Fruit fly (Drosophila melanogaster) whole organism, embryonic: ENCODE data around the gene HP1b.

Experiments
- Bgb ChIP-seq: fragments of 200-800 bp; sonication (Bioruptor generic); IDR thresholded peaks from 2 replicates; pipeline ENCODE4 v1.3.6; 2022; ENCODE audit warnings: missing biosample characterization, missing genetic modification characterization; ENCODE audit not compliant: partially characterized antibody
- C15 ChIP-seq: fragments of 200-800 bp; sonication (Bioruptor generic); IDR thresholded peaks from 3 replicates; pipeline ENCODE4 v1.3.6; 2022; ENCODE audit warnings: missing biosample characterization, missing genetic modification characterization
- CG11504 ChIP-seq: fragments of 200-800 bp; sonication (Bioruptor generic); optimal IDR thresholded peaks from 3 replicates; lab custom pipeline; 2019; ENCODE audit warnings: missing biosample characterization, mild to moderate bottlenecking, missing genetic modification characterization, moderate library complexity
- CG12071 ChIP-seq: fragments of 200-800 bp; sonication (Bioruptor generic); optimal IDR thresholded peaks from 3 replicates; lab custom pipeline; 2018; ENCODE audit warnings: missing biosample characterization, mild to moderate bottlenecking, missing genetic modification characterization
- CG14441 ChIP-seq: fragments of 200-800 bp; sonication (Bioruptor generic); IDR thresholded peaks from 2 replicates; pipeline ENCODE4 v1.3.6; 2022; ENCODE audit warnings: missing biosample characterization, missing genetic modification characterization
- CG1529 ChIP-seq: fragments of 200-800 bp; sonication (Bioruptor generic); optimal IDR thresholded peaks from 3 replicates; lab custom pipeline; 2018; ENCODE audit warnings: missing biosample characterization, missing genetic modification characterization
- CG17361 ChIP-seq: fragments of 200-800 bp; sonication (Bioruptor generic); IDR thresholded peaks from 3 replicates; pipeline ENCODE4 v1.3.6; 2022; ENCODE audit warnings: missing biosample characterization, missing genetic modification characterization
- CG1832 ChIP-seq: fragments of 200-800 bp; sonication (Bioruptor generic); optimal IDR thresholded peaks from 2 replicates; lab custom pipeline; 2017; ENCODE audit warnings: missing biosample characterization, mild to moderate bottlenecking, missing genetic modification characterization, inconsistent platforms
- CG30431 ChIP-seq: fragments of 200-800 bp; sonication (Bioruptor generic); optimal IDR thresholded peaks from 2 replicates; lab custom pipeline; 2017; ENCODE audit warnings: missing biosample characterization, missing genetic modification characterization
- CG32532 ChIP-seq: fragments of 200-800 bp; sonication (Bioruptor generic); IDR thresholded peaks from 2 replicates; pipeline ENCODE4 v1.3.6; 2022; ENCODE audit warnings: missing biosample characterization, missing genetic modification characterization
- CG32772 ChIP-seq: fragments of 200-800 bp; sonication (Bioruptor generic); IDR thresholded peaks from 2 replicates; pipeline ENCODE4 v1.3.6; 2022; ENCODE audit warnings: missing biosample characterization, missing genetic modification characterization
- CG34376 ChIP-seq: fragments of 200-800 bp; sonication (Bioruptor generic); optimal IDR thresholded peaks from 2 replicates; lab custom pipeline; 2018; ENCODE audit warnings: missing biosample characterization, mild to moderate bottlenecking, missing genetic modification characterization
- CG3995 ChIP-seq: fragments of 200-800 bp; sonication (Bioruptor generic); optimal IDR thresholded peaks from 3 replicates; lab custom pipeline; 2016; ENCODE audit warnings: missing biosample characterization, missing genetic modification characterization
- CG6689 ChIP-seq: fragments of 200-800 bp; sonication (Bioruptor generic); IDR thresholded peaks from 2 replicates; pipeline ENCODE4 v1.3.6; 2022; ENCODE audit warnings: missing biosample characterization, missing genetic modification characterization
- CG6813 ChIP-seq: fragments of 200-800 bp; sonication (Bioruptor generic); optimal IDR thresholded peaks from 2 replicates; lab custom pipeline; 2017; ENCODE audit warnings: missing biosample characterization, missing genetic modification characterization, mild to moderate bottlenecking, moderate library complexity, missing genetic modification reagents
- Chrac-16 ChIP-seq: fragments of 200-800 bp; sonication (Bioruptor generic); optimal IDR thresholded peaks from 3 replicates; lab custom pipeline; 2016; ENCODE audit warnings: missing biosample characterization, missing genetic modification characterization
- Deaf1 ChIP-seq: fragments of 200-800 bp; optimal IDR thresholded peaks from 3 replicates; lab custom pipeline; 2019; ENCODE audit warnings: missing biosample characterization, mild to moderate bottlenecking, missing genetic modification characterization, moderate library complexity
- Eip74EF ChIP-seq, 2 experiments: fragments of 200-800 bp in 1 of 2; fragments of >200 bp in 1 of 2; sonication (Bioruptor generic) in 1 of 2; optimal IDR thresholded peaks; 2 replicates each; lab custom pipeline; 2017 to 2019; ENCODE audit warnings: missing biosample characterization in 2 of 2, missing genetic modification characterization in 2 of 2, mild to moderate bottlenecking in 1 of 2, moderate library complexity in 1 of 2
- Ets65A ChIP-seq: fragments of 200-800 bp; sonication (Bioruptor generic); peaks from one replicate; lab custom pipeline; 2016; ENCODE audit warnings: missing biosample characterization, missing genetic modification characterization
- H2.0 ChIP-seq: fragments of 200-800 bp; sonication (Bioruptor generic); IDR thresholded peaks from 2 replicates; pipeline ENCODE4 v1.3.6; 2022; ENCODE audit warnings: missing biosample characterization, missing genetic modification characterization
- HmgD ChIP-seq: fragments of 200-800 bp; sonication (Bioruptor generic); optimal IDR thresholded peaks from 3 replicates; lab custom pipeline; 2016; ENCODE audit warnings: missing biosample characterization, missing genetic modification characterization
- Lim3 ChIP-seq: fragments of 200-800 bp; sonication (Bioruptor generic); IDR thresholded peaks from 2 replicates; pipeline ENCODE4 v1.3.6; 2022; ENCODE audit warnings: missing biosample characterization, missing genetic modification characterization
- Med ChIP-seq: fragments of 200-800 bp; sonication (Bioruptor generic); peaks from one replicate; lab custom pipeline; 2016; ENCODE audit warnings: missing biosample characterization, missing genetic modification characterization, mild to moderate bottlenecking, inconsistent platforms, moderate library complexity
- Meics ChIP-seq: fragments of 200-800 bp; sonication (Bioruptor generic); optimal IDR thresholded peaks from 2 replicates; lab custom pipeline; 2017; ENCODE audit warnings: missing biosample characterization, mild to moderate bottlenecking, missing genetic modification characterization
- NK7.1 ChIP-seq: fragments of 200-800 bp; sonication (Bioruptor generic); optimal IDR thresholded peaks from 3 replicates; lab custom pipeline; 2016; ENCODE audit warnings: missing biosample characterization, missing genetic modification characterization
- Opbp ChIP-seq: fragments of 200-800 bp; sonication (Bioruptor generic); IDR thresholded peaks from 3 replicates; pipeline ENCODE4 v1.3.6; 2022; ENCODE audit warnings: missing biosample characterization, missing genetic modification characterization; ENCODE audit not compliant: partially characterized antibody
- PHDP ChIP-seq: fragments of 200-800 bp; sonication (Bioruptor generic); optimal IDR thresholded peaks from 3 replicates; lab custom pipeline; 2018; ENCODE audit warnings: missing biosample characterization, mild to moderate bottlenecking, missing genetic modification characterization, moderate library complexity
- Pdp1 ChIP-seq, 2 experiments: fragments of 200-800 bp; sonication (Bioruptor generic); optimal IDR thresholded peaks; 3 replicates each; lab custom pipeline; 2016; ENCODE audit warnings: missing biosample characterization in 2 of 2, missing genetic modification characterization in 2 of 2, mild to moderate bottlenecking in 1 of 2, moderate library complexity in 1 of 2
- Ravus ChIP-seq: fragments of 200-800 bp; sonication (Bioruptor generic); IDR thresholded peaks from 2 replicates; pipeline ENCODE4 v1.3.6; 2022; ENCODE audit warnings: missing biosample characterization, missing genetic modification characterization
- Xbp1 ChIP-seq: fragments of 200-800 bp; sonication (Bioruptor generic); optimal IDR thresholded peaks from 3 replicates; lab custom pipeline; 2016; ENCODE audit warnings: missing biosample characterization, mild to moderate bottlenecking, missing genetic modification characterization
- bab2 ChIP-seq: fragments of 200-800 bp; sonication (Bioruptor generic); optimal IDR thresholded peaks from 2 replicates; lab custom pipeline; 2016; ENCODE audit warnings: missing biosample characterization, missing genetic modification characterization
- bbx ChIP-seq: fragments of 200-800 bp; sonication (Bioruptor generic); IDR thresholded peaks from 2 replicates; pipeline ENCODE4 v1.3.6; 2022; ENCODE audit warnings: missing biosample characterization, missing genetic modification characterization; ENCODE audit not compliant: partially characterized antibody
- caup ChIP-seq: fragments of 200-800 bp; sonication (Bioruptor generic); optimal IDR thresholded peaks from 3 replicates; lab custom pipeline; 2017; ENCODE audit warnings: missing biosample characterization, mild to moderate bottlenecking, missing genetic modification characterization, moderate library complexity; ENCODE audit not compliant: severe bottlenecking
- dmrt11E ChIP-seq: fragments of 200-800 bp; sonication (Bioruptor generic); optimal IDR thresholded peaks from 3 replicates; lab custom pipeline; 2018; ENCODE audit warnings: missing biosample characterization, mild to moderate bottlenecking, missing genetic modification characterization, moderate library complexity
- dpn ChIP-seq, 2 experiments: fragments of 200-800 bp; sonication (Bioruptor generic); optimal IDR thresholded peaks; 3 replicates each; lab custom pipeline; 2016; ENCODE audit warnings: missing biosample characterization in 2 of 2, missing genetic modification characterization in 2 of 2
- exex ChIP-seq: fragments of 200-800 bp; sonication (Bioruptor generic); optimal IDR thresholded peaks from 4 replicates; lab custom pipeline; 2018; ENCODE audit warnings: missing biosample characterization, mild to moderate bottlenecking, missing genetic modification characterization, moderate library complexity
- fd96Cb ChIP-seq: fragments of 200-800 bp; sonication (Bioruptor generic); optimal IDR thresholded peaks from 2 replicates; lab custom pipeline; 2018; ENCODE audit warnings: missing biosample characterization, mild to moderate bottlenecking, missing genetic modification characterization, moderate library complexity
- grau ChIP-seq: fragments of 200-800 bp; optimal IDR thresholded peaks from 3 replicates; lab custom pipeline; 2019; ENCODE audit warnings: missing biosample characterization, mild to moderate bottlenecking, missing genetic modification characterization, moderate library complexity
- gt ChIP-seq: fragments of 200-800 bp; sonication (Bioruptor generic); IDR thresholded peaks from 2 replicates; pipeline ENCODE4 v1.3.6; 2022; ENCODE audit warnings: missing biosample characterization, missing genetic modification characterization
- hkb ChIP-seq, 2 experiments: fragments of 200-800 bp in 1 of 2; fragments of >200 bp in 1 of 2; sonication (Bioruptor generic) in 1 of 2; IDR thresholded peaks in 1 of 2; optimal IDR thresholded peaks in 1 of 2; 2 replicates each; pipeline versions ENCODE4 v1.3.6 to Lab custom; 2017 to 2022; ENCODE audit warnings: missing biosample characterization in 1 of 2, missing genetic modification characterization in 1 of 2
- lmd ChIP-seq: fragments of 200-800 bp; sonication (Bioruptor generic); IDR thresholded peaks from 2 replicates; pipeline ENCODE4 v1.3.6; 2022; ENCODE audit warnings: missing biosample characterization, missing genetic modification characterization
- pfk ChIP-seq: fragments of 200-800 bp; sonication (Bioruptor generic); optimal IDR thresholded peaks from 2 replicates; lab custom pipeline; 2018; ENCODE audit warnings: missing biosample characterization, mild to moderate bottlenecking, missing genetic modification characterization, moderate library complexity
- pho ChIP-seq: fragments of 200-800 bp; sonication (Bioruptor generic); optimal IDR thresholded peaks from 2 replicates; lab custom pipeline; 2016; ENCODE audit warnings: missing biosample characterization, missing genetic modification characterization
- ranshi ChIP-seq: fragments of 200-800 bp; sonication (Bioruptor generic); IDR thresholded peaks from 2 replicates; pipeline ENCODE4 v1.3.6; 2022; ENCODE audit warnings: missing biosample characterization, missing genetic modification characterization
- sens-2 ChIP-seq: fragments of 200-800 bp; sonication (Bioruptor generic); IDR thresholded peaks from 2 replicates; pipeline ENCODE4 v1.3.6; 2022; ENCODE audit warnings: missing biosample characterization, missing genetic modification characterization
- shn ChIP-seq: fragments of 200-800 bp; sonication (Bioruptor generic); optimal IDR thresholded peaks from 3 replicates; lab custom pipeline; 2016; ENCODE audit warnings: missing biosample characterization, missing genetic modification characterization
- sob ChIP-seq: fragments of 200-800 bp; sonication (Bioruptor generic); IDR thresholded peaks from 2 replicates; pipeline ENCODE4 v1.3.6; 2022; ENCODE audit warnings: missing biosample characterization, missing genetic modification characterization
- unpg ChIP-seq: fragments of 200-800 bp; sonication (Bioruptor generic); optimal IDR thresholded peaks from 3 replicates; lab custom pipeline; 2018; ENCODE audit warnings: missing biosample characterization, mild to moderate bottlenecking, missing genetic modification characterization, moderate library complexity
- wdn ChIP-seq: fragments of 200-800 bp; sonication (Bioruptor generic); IDR thresholded peaks from 2 replicates; pipeline ENCODE4 v1.3.6; 2022; ENCODE audit warnings: missing biosample characterization, missing genetic modification characterization
- zen ChIP-seq: fragments of 200-800 bp; sonication (Bioruptor generic); optimal IDR thresholded peaks from 3 replicates; lab custom pipeline; 2018; ENCODE audit warnings: missing biosample characterization, mild to moderate bottlenecking, missing genetic modification characterization, moderate library complexity

The HP1b gene

dm6 chrX:9046986-9047385, 33.9 kb upstream of the HP1b start (continued):
- TF ChIP-seq zen (tag; lab: Kevin White, UChicago), result no peak
- TF ChIP-seq Lim3 (GFP tag; lab: Robert Waterston, UW), result no peak
- TF ChIP-seq CG3995 (GFP tag; lab: Kevin White, UChicago), result no peak
- TF ChIP-seq gt, result peak; percentile 13; the same call in 1 of the 2 replicates
- TF ChIP-seq CG12071 (GFP tag; lab: Kevin White, UChicago), result no peak
- no peak for TF ChIP-seq CG34376 (GFP tag; lab: Kevin White, UChicago)
- TF ChIP-seq sens-2 (GFP tag; lab: Robert Waterston, UW), result peak; percentile 51; the same call in 1 of the 2 replicates
- no peak for TF ChIP-seq CG1529
- TF ChIP-seq H2.0 (GFP tag; lab: Robert Waterston, UW), result peak; percentile 37; the same call in 1 of the 2 replicates
- TF ChIP-seq HmgD (GFP tag; lab: Kevin White, UChicago), result no peak
- TF ChIP-seq CG14441 (GFP tag; lab: Robert Waterston, UW), result peak; percentile 52
- peak; percentile 39 for TF ChIP-seq CG11504 (tag; lab: Kevin White, UChicago)
- no peak for TF ChIP-seq bbx (GFP tag; lab: Robert Waterston, UW)
- TF ChIP-seq wdn (GFP tag; lab: Robert Waterston, UW), result peak; percentile 26; the same call in 1 of the 2 replicates
- TF ChIP-seq bab2 (GFP tag; lab: Kevin White, UChicago), result peak; percentile 3
- peak; percentile 17 for TF ChIP-seq Meics (GFP tag; lab: Kevin White, UChicago)
- TF ChIP-seq hkb (optimal IDR thresholded peaks at IDR 0.05; lab: Kevin White, UChicago), result no peak
- peak; percentile 40; the same call in 1 of the 2 replicates for TF ChIP-seq hkb (GFP tag; IDR thresholded peaks at IDR 0.05; lab: Robert Waterston, UW)
- TF ChIP-seq Med (GFP tag; lab: Kevin White, UChicago), result peak; percentile 77
- no peak for TF ChIP-seq shn (GFP tag; lab: Kevin White, UChicago)
- TF ChIP-seq CG17361, result no peak
- 0 out of 2 replicates have a peak, but pooled peaks have one; percentile 6 for TF ChIP-seq sob (GFP tag; lab: Robert Waterston, UW)
- TF ChIP-seq pfk, result no peak
- no peak for TF ChIP-seq Opbp (GFP tag; lab: Robert Waterston, UW)
- peak in 1 of 2 experiments; percentile 21 for TF ChIP-seq dpn (GFP tag; optimal IDR thresholded peaks at IDR 0.05; lab: Kevin White, UChicago)
- TF ChIP-seq fd96Cb (tag; lab: Kevin White, UChicago), result peak; percentile 10
- TF ChIP-seq CG1832 (GFP tag; lab: Kevin White, UChicago), result no peak
- TF ChIP-seq CG32772, result 0 out of 2 replicates have a peak, but pooled peaks have one; percentile 13
- no peak for TF ChIP-seq NK7.1
- TF ChIP-seq CG6689 (GFP tag; lab: Robert Waterston, UW), result peak; percentile 36; the same call in 1 of the 2 replicates
- peak; percentile 47 for TF ChIP-seq unpg
- TF ChIP-seq Xbp1 (GFP tag; lab: Kevin White, UChicago), result peak; percentile 28
- TF ChIP-seq grau (tag; lab: Kevin White, UChicago), result peak; percentile 81
- no peak for TF ChIP-seq CG30431 (GFP tag; lab: Kevin White, UChicago)
- no peak for TF ChIP-seq PHDP (tag; lab: Kevin White, UChicago)
- no peak for TF ChIP-seq CG32532 (GFP tag; lab: Robert Waterston, UW)
- TF ChIP-seq Pdp1 (GFP tag; optimal IDR thresholded peaks at IDR 0.05; lab: Kevin White, UChicago), result peak in 1 of 2 experiments; percentile 20
- TF ChIP-seq caup (GFP tag; lab: Kevin White, UChicago), result no peak
- TF ChIP-seq pho (GFP tag; lab: Kevin White, UChicago), result no peak
- TF ChIP-seq Ets65A, result peak; percentile 65
- TF ChIP-seq C15 (GFP tag; lab: Robert Waterston, UW), result no peak
- no peak for TF ChIP-seq Ravus (GFP tag; lab: Robert Waterston, UW)
- peak; percentile 31; the same call in 1 of the 2 replicates for TF ChIP-seq ranshi
- no peak for TF ChIP-seq Bgb (GFP tag; lab: Robert Waterston, UW)
- no peak for TF ChIP-seq exex (tag; lab: Kevin White, UChicago)
- TF ChIP-seq Deaf1, result no peak
- peak; percentile 3 for TF ChIP-seq dmrt11E
- TF ChIP-seq Chrac-16 (GFP tag; lab: Kevin White, UChicago), result peak; percentile 15
- no peak for TF ChIP-seq CG6813 (GFP tag; lab: Kevin White, UChicago)
- no peak for TF ChIP-seq Eip74EF (GFP tag; optimal IDR thresholded peaks at IDR 0.05; lab: Kevin White, UChicago)
- TF ChIP-seq lmd (GFP tag; lab: Robert Waterston, UW), result peak; percentile 46
